Fruit fly (Drosophila melanogaster) Kc167 (cell line): ENCODE data around the gene dos.

ENCODE experiments used
- Myc ChIP-seq: fragments of >200 bp; optimal IDR thresholded peaks from 2 replicates; lab custom pipeline; 2017; ENCODE audit warnings: missing external identifiers
- h ChIP-seq: fragments of >200 bp; optimal IDR thresholded peaks from 3 replicates; lab custom pipeline; 2018; ENCODE audit warnings: missing external identifiers
- insv ChIP-seq: fragments of >200 bp; optimal IDR thresholded peaks from 3 replicates; lab custom pipeline; 2018; ENCODE audit warnings: missing external identifiers
- ttk ChIP-seq: sonication (Bioruptor generic); optimal IDR thresholded peaks from 2 replicates; lab custom pipeline; 2017; ENCODE audit warnings: missing external identifiers

DNA sequence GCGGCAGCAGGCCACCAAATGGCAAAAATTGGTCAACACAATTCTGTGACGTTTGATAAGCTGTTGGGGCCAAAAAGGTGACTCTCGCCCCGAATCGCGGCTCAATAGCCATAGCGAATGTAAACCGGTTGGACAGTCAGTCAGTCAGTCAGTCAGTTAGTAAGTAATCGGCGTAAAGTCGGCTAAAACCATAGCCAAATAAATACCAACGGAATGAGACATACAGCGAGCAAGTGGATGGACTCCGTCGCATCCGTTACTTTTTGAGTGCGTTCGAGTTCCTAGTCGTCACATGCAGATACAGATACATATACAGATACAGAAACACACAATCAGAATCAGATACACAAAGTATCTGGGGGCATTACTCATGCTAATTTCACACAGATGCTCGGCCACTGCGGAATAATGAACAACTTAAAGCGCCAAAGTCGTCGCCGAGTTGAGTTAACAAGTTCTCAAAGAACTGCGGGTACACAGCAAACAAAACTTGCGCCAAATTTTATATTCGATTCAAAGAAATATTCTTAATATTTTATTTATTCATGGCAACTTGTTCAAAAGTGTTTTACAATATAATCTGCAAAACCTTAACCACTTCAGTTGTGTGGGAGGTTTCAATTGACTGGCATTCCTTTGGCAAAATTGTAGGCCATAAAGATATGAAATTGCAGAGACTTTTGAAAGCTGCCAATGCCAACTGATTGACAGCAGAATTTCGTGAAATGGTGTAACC, 11.9 kb upstream of the dos start:
- TF ChIP-seq insv (no peak), Myc (lab: Kevin White, UChicago) (no peak), ttk (lab: Kevin White, UChicago) (no peak), h (lab: Kevin White, UChicago) (no peak)
